Worm (Caenorhabditis elegans) whole organism, midembryonic: ENCODE data around the gene F22E5.20.
"Not testable (repeated sequence)": the region's sequence is repeated elsewhere in the genome, so short reads cannot be mapped to it uniquely, and the experiment has no call there.

Experiments used
- cog-1 ChIP-seq: sonication (generic microtip); optimal IDR thresholded peaks from 2 replicates; lab custom pipeline; 2016; ENCODE audit warnings: missing genetic modification characterization, missing compliant biosample characterization
- klf-2 ChIP-seq: fragments of 200-800 bp; sonication (Bioruptor generic); conservative IDR thresholded peaks from 2 replicates; pipeline ENCODE4 v1.3.6; 2022; ENCODE audit warnings: missing genetic modification reagents, missing genetic modification characterization, missing compliant biosample characterization
- med-1 ChIP-seq: sonication (generic microtip); optimal IDR thresholded peaks from 2 replicates; lab custom pipeline; 2017; ENCODE audit warnings: missing genetic modification characterization, mild to moderate bottlenecking, missing compliant biosample characterization, antibody characterized with exemption, missing genetic modification reagents; ENCODE audit not compliant: insufficient read depth
- tab-1 ChIP-seq: fragments of 200-800 bp; sonication (Bioruptor generic); IDR thresholded peaks from 2 replicates; pipeline ENCODE4 v1.3.6; 2022; ENCODE audit warnings: missing genetic modification characterization, missing compliant biosample characterization
- ztf-23 ChIP-seq: fragments of 200-800 bp; sonication (Bioruptor generic); IDR thresholded peaks from 2 replicates; pipeline ENCODE4 v1.3.6; 2022; ENCODE audit warnings: missing genetic modification reagents, missing genetic modification characterization, missing compliant biosample characterization
- ztf-29 ChIP-seq: fragments of 200-800 bp; sonication (Bioruptor generic); IDR thresholded peaks from 2 replicates; pipeline ENCODE4 v1.3.6; 2022; ENCODE audit warnings: missing genetic modification reagents, missing genetic modification characterization, missing compliant biosample characterization

- TF ChIP-seq med-1; ztf-29; tab-1 (GFP tag; lab: Robert Waterston, UW); cog-1 (tag; lab: Kevin White, UChicago); klf-2 (GFP tag; lab: Robert Waterston, UW); ztf-23: not testable (repeated sequence)
Measured at ce11 chrII:2672320-2672719, 1.1 kb downstream of the F22E5.20 start, which contains the start of gene sri-57.
